Worm (Caenorhabditis elegans) whole organism, young adult: ENCODE measurements around the gene C06H5.8.

Experiments
- B0019.2 ChIP-seq: fragments of 200-800 bp; sonication (Bioruptor generic); conservative IDR thresholded peaks from 2 replicates; pipeline ENCODE4 v1.3.6; 2022; ENCODE audit warnings: missing genetic modification reagents, missing genetic modification characterization, missing compliant biosample characterization
- B0261.1 ChIP-seq: sonication (generic microtip); optimal IDR thresholded peaks from 2 replicates; lab custom pipeline; 2016; ENCODE audit warnings: mild to moderate bottlenecking, missing genetic modification characterization, moderate library complexity, missing compliant biosample characterization
- B0336.3 ChIP-seq: fragments of 200-800 bp; sonication (Bioruptor generic); IDR thresholded peaks from 2 replicates; pipeline ENCODE4 v1.3.6; 2022; ENCODE audit warnings: missing genetic modification characterization, missing compliant biosample characterization
- F22D6.2 ChIP-seq: sonication (generic microtip); optimal IDR thresholded peaks from 2 replicates; lab custom pipeline; 2016; ENCODE audit warnings: mild to moderate bottlenecking, missing genetic modification characterization, missing compliant biosample characterization
- F33H1.4 ChIP-seq: fragments of 200-800 bp; sonication (Bioruptor generic); IDR thresholded peaks from 2 replicates; pipeline ENCODE4 v1.3.6; 2022; ENCODE audit warnings: missing genetic modification reagents, missing genetic modification characterization, missing compliant biosample characterization
- F49E8.2 ChIP-seq: sonication (generic microtip); optimal IDR thresholded peaks from 3 replicates; lab custom pipeline; 2017; ENCODE audit warnings: missing genetic modification characterization, mild to moderate bottlenecking, missing compliant biosample characterization, antibody characterized with exemption, moderate library complexity; ENCODE audit not compliant: insufficient read depth
- T26A5.8 ChIP-seq: sonication (generic microtip); optimal IDR thresholded peaks from 2 replicates; lab custom pipeline; 2016; ENCODE audit warnings: missing genetic modification characterization, missing compliant biosample characterization
- Y53F4B.3 ChIP-seq: fragments of 200-800 bp; sonication (Bioruptor generic); IDR thresholded peaks from 2 replicates; pipeline ENCODE4 v1.3.6; 2022; ENCODE audit warnings: missing genetic modification reagents, missing genetic modification characterization, missing compliant biosample characterization
- Y53G8AR.9 ChIP-seq: fragments of 200-800 bp; sonication (Bioruptor generic); conservative IDR thresholded peaks from 2 replicates; pipeline ENCODE4 v1.3.6; 2022; ENCODE audit warnings: missing genetic modification reagents, missing genetic modification characterization, missing compliant biosample characterization
- Y95B8A.8 ChIP-seq: fragments of 200-800 bp; sonication (Bioruptor generic); IDR thresholded peaks from 2 replicates; pipeline ENCODE4 v1.3.6; 2022; ENCODE audit warnings: missing genetic modification reagents, missing genetic modification characterization, missing compliant biosample characterization
- ama-1 ChIP-seq, 3 experiments: fragments of 150-350 bp in 1 of 3; sonication (generic microtip) in 2 of 3; optimal IDR thresholded peaks; 2 replicates each; lab custom pipeline; 2014 to 2018; ENCODE audit warnings: missing biosample characterization in 2 of 3, missing genetic modification characterization in 2 of 3, missing genetic modification reagents in 2 of 3
- attf-3 ChIP-seq: fragments of 200-800 bp; sonication (Bioruptor generic); conservative IDR thresholded peaks from 2 replicates; pipeline ENCODE4 v1.3.6; 2022; ENCODE audit warnings: missing genetic modification reagents, missing genetic modification characterization, missing compliant biosample characterization
- ceh-40 ChIP-seq: fragments of 200-800 bp; sonication (Bioruptor generic); IDR thresholded peaks from 2 replicates; pipeline ENCODE4 v1.3.6; 2022; ENCODE audit warnings: missing genetic modification characterization, missing compliant biosample characterization
- ceh-58 ChIP-seq: fragments of 200-800 bp; sonication (Bioruptor generic); IDR thresholded peaks from 2 replicates; pipeline ENCODE4 v1.3.6; 2022; ENCODE audit warnings: missing genetic modification characterization, missing compliant biosample characterization
- ceh-79 ChIP-seq: sonication (generic microtip); optimal IDR thresholded peaks from 2 replicates; lab custom pipeline; 2017; ENCODE audit warnings: mild to moderate bottlenecking, missing genetic modification characterization, missing compliant biosample characterization
- ceh-91 ChIP-seq: fragments of 200-800 bp; sonication (Bioruptor generic); IDR thresholded peaks from 2 replicates; pipeline ENCODE4 v1.3.6; 2022; ENCODE audit warnings: missing genetic modification reagents, missing genetic modification characterization, missing compliant biosample characterization
- dox-1 ChIP-seq: fragments of 200-800 bp; sonication (Bioruptor generic); IDR thresholded peaks from 2 replicates; pipeline ENCODE4 v1.3.6; 2022; ENCODE audit warnings: missing genetic modification reagents, missing genetic modification characterization, missing compliant biosample characterization
- efl-1 ChIP-seq: fragments of 150-350 bp; optimal IDR thresholded peaks from 2 replicates; lab custom pipeline; 2014; ENCODE audit warnings: missing biosample characterization, missing genetic modification reagents, missing genetic modification characterization
- him-1 ChIP-seq: sonication (generic microtip); optimal IDR thresholded peaks from 2 replicates; lab custom pipeline; 2016; ENCODE audit warnings: missing genotype, missing genetic modification reagents, missing genetic modification characterization, missing compliant biosample characterization
- hlh-12 ChIP-seq: sonication (generic microtip); optimal IDR thresholded peaks from 2 replicates; lab custom pipeline; 2016; ENCODE audit warnings: missing genetic modification characterization, missing compliant biosample characterization
- hlh-26 ChIP-seq: fragments of 200-800 bp; sonication (Bioruptor generic); conservative IDR thresholded peaks from 2 replicates; pipeline ENCODE4 v1.3.6; 2022; ENCODE audit warnings: missing genetic modification reagents, missing genetic modification characterization, missing compliant biosample characterization
- hmg-1.2 ChIP-seq: fragments of 200-800 bp; sonication (Bioruptor generic); IDR thresholded peaks from 2 replicates; pipeline ENCODE4 v1.3.6; 2022; ENCODE audit warnings: missing genetic modification reagents, missing genetic modification characterization, missing compliant biosample characterization
- hrde-1 ChIP-seq: sonication (generic microtip); optimal IDR thresholded peaks from 2 replicates; lab custom pipeline; 2016; ENCODE audit warnings: missing genetic modification characterization, mild to moderate bottlenecking, missing compliant biosample characterization, moderate library complexity, missing genotype, missing genetic modification reagents, borderline replicate concordance
- let-607 ChIP-seq, 2 experiments: fragments of 200-800 bp in 1 of 2; sonication (Bioruptor generic) in 1 of 2; sonication (generic microtip) in 1 of 2; optimal IDR thresholded peaks; 2 replicates each; lab custom pipeline; 2016 to 2018; ENCODE audit warnings: mild to moderate bottlenecking in 2 of 2, missing compliant biosample characterization in 2 of 2, missing genetic modification characterization in 2 of 2, moderate library complexity in 2 of 2, missing genotype in 1 of 2
- lin-40 ChIP-seq: sonication (generic microtip); optimal IDR thresholded peaks from 2 replicates; lab custom pipeline; 2016; ENCODE audit warnings: missing genetic modification characterization, mild to moderate bottlenecking, missing compliant biosample characterization, missing genotype, missing genetic modification reagents
- lsl-1 ChIP-seq: fragments of 200-800 bp; sonication (Bioruptor generic); optimal IDR thresholded peaks from 2 replicates; lab custom pipeline; 2018; ENCODE audit warnings: mild to moderate bottlenecking, missing genetic modification characterization, moderate library complexity, missing compliant biosample characterization
- madf-10 ChIP-seq: sonication (generic microtip); optimal IDR thresholded peaks from 2 replicates; lab custom pipeline; 2016; ENCODE audit warnings: mild to moderate bottlenecking, missing genetic modification characterization, missing compliant biosample characterization
- nfyb-1 ChIP-seq: fragments of 200-800 bp; sonication (Bioruptor generic); IDR thresholded peaks from 2 replicates; pipeline ENCODE4 v1.3.6; 2022; ENCODE audit warnings: missing genetic modification reagents, missing genetic modification characterization, missing compliant biosample characterization
- pha-4 ChIP-seq: fragments of 150-350 bp; sonication (generic microtip); optimal IDR thresholded peaks from 2 replicates; lab custom pipeline; 2014; ENCODE audit warnings: missing biosample characterization, missing genetic modification reagents, missing genetic modification characterization
- sdz-38 ChIP-seq: sonication (generic microtip); optimal IDR thresholded peaks from 2 replicates; lab custom pipeline; 2016; ENCODE audit warnings: missing genotype, missing genetic modification characterization, missing compliant biosample characterization
- sea-2 ChIP-seq: fragments of 200-800 bp; sonication (Bioruptor generic); IDR thresholded peaks from 2 replicates; pipeline ENCODE4 v1.3.6; 2022; ENCODE audit warnings: missing genetic modification characterization, missing compliant biosample characterization
- snpc-1.3 ChIP-seq: sonication (generic microtip); optimal IDR thresholded peaks from 2 replicates; lab custom pipeline; 2017; ENCODE audit warnings: missing genetic modification characterization, mild to moderate bottlenecking, missing compliant biosample characterization, antibody characterized with exemption, moderate library complexity, missing genotype, missing genetic modification reagents; ENCODE audit not compliant: insufficient read depth
- tlf-1 ChIP-seq: fragments of 200-800 bp; sonication (Bioruptor generic); optimal IDR thresholded peaks from 2 replicates; lab custom pipeline; 2018; ENCODE audit warnings: mild to moderate bottlenecking, missing genetic modification characterization, missing compliant biosample characterization
- zfh-2 ChIP-seq: fragments of 200-800 bp; sonication (Bioruptor generic); conservative IDR thresholded peaks from 2 replicates; pipeline ENCODE4 v1.3.6; 2022; ENCODE audit warnings: missing genetic modification reagents, missing genetic modification characterization, missing compliant biosample characterization
- ztf-22 ChIP-seq: fragments of 200-800 bp; sonication (Bioruptor generic); optimal IDR thresholded peaks from 2 replicates; lab custom pipeline; 2018; ENCODE audit warnings: mild to moderate bottlenecking, missing genetic modification characterization, moderate library complexity, missing compliant biosample characterization
- ztf-26 ChIP-seq: sonication (generic microtip); optimal IDR thresholded peaks from 2 replicates; lab custom pipeline; 2017; ENCODE audit warnings: missing genetic modification characterization, missing compliant biosample characterization
- ztf-3 ChIP-seq: fragments of 200-800 bp; sonication (Bioruptor generic); optimal IDR thresholded peaks from 2 replicates; lab custom pipeline; 2018; ENCODE audit warnings: mild to moderate bottlenecking, missing genetic modification characterization, missing compliant biosample characterization
- ztf-6 ChIP-seq: fragments of 200-800 bp; sonication (Bioruptor generic); IDR thresholded peaks from 2 replicates; pipeline ENCODE4 v1.3.6; 2022; ENCODE audit warnings: missing genetic modification reagents, missing genetic modification characterization, missing compliant biosample characterization

C06H5.8 gene

DNA sequence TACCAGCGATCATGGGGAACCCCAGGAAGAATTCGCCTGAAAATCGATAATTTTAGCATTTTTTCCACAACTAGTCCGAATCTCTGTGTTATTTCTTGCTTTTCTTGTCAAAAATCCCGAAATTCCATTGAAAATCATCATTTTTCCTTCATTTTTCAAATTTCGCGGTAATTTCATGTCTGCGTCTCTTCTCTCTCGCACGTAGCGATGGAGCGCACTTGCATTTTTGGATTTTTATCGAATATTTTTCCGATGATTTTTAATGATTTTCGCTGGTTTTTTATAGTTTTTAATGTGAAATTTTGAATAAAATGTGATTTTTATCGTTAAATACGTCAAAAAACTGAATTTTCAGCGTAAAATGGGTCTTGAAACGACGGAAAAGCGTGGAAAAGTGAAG, 2.6 kb downstream of the C06H5.8 start, which contains the start of gene E01B7.2 (continued):
- TF ChIP-seq let-607 (tag; optimal IDR thresholded peaks at IDR 0.05; lab: Kevin White, UChicago) (no peak), F22D6.2 (tag; lab: Kevin White, UChicago) (no peak), madf-10 (no peak), F33H1.4 (GFP tag; lab: Robert Waterston, UW) (peak; percentile 70), ceh-79 (tag; lab: Kevin White, UChicago) (no peak), sea-2 (no peak), ceh-40 (no peak), attf-3 (GFP tag; lab: Robert Waterston, UW) (no peak), hlh-26 (GFP tag; lab: Robert Waterston, UW) (no peak), efl-1 (peak; percentile 88), hmg-1.2 (peak; percentile 99), pha-4 (peak; percentile 56), ztf-26 (tag; lab: Kevin White, UChicago) (no peak), snpc-1.3 (tag; lab: Kevin White, UChicago) (no peak), ztf-22 (GFP tag; lab: Kevin White, UChicago) (no peak), ceh-91 (peak; percentile 65; the same call in 1 of the 2 replicates), sdz-38 (tag; lab: Kevin White, UChicago) (no peak), nfyb-1 (GFP tag; lab: Robert Waterston, UW) (peak; percentile 41; the same call in 1 of the 2 replicates), T26A5.8 (tag; lab: Kevin White, UChicago) (no peak), ama-1 (optimal IDR thresholded peaks at IDR 0.05; lab: Kevin White, UChicago) (peak; percentile 19), ama-1 (GFP tag; optimal IDR thresholded peaks at IDR 0.05; lab: Kevin White, UChicago) (no peak), Y95B8A.8 (GFP tag; lab: Robert Waterston, UW) (no peak), hlh-12 (tag; lab: Kevin White, UChicago) (no peak), him-1 (tag; lab: Kevin White, UChicago) (peak; percentile 36), ztf-6 (GFP tag; lab: Robert Waterston, UW) (no peak), ceh-58 (GFP tag; lab: Robert Waterston, UW) (no peak), B0336.3 (GFP tag; lab: Robert Waterston, UW) (0 out of 2 replicates have a peak, but pooled peaks have one; percentile 39), lsl-1 (peak; percentile 56), Y53F4B.3 (no peak), zfh-2 (GFP tag; lab: Robert Waterston, UW) (no peak), B0261.1 (tag; lab: Kevin White, UChicago) (no peak), tlf-1 (peak; percentile 27), hrde-1 (tag; lab: Kevin White, UChicago) (no peak), ztf-3 (no peak), F49E8.2 (tag; lab: Kevin White, UChicago) (no peak), lin-40 (tag; lab: Kevin White, UChicago) (peak; percentile 70), Y53G8AR.9 (GFP tag; lab: Robert Waterston, UW) (peak; percentile 74), dox-1 (peak; percentile 66; the same call in 1 of the 2 replicates), B0019.2 (GFP tag; lab: Robert Waterston, UW) (no peak)
